Fruit fly (Drosophila melanogaster) whole organism, embryonic: ENCODE results near the gene RpS5b.

Experiments used
- ATbp ChIP-seq: fragments of 200-800 bp; sonication (Bioruptor generic); optimal IDR thresholded peaks from 2 replicates; lab custom pipeline; 2017; ENCODE audit warnings: missing biosample characterization, mild to moderate bottlenecking, missing genetic modification characterization, missing genetic modification reagents
- CG11247 ChIP-seq: fragments of 200-800 bp; sonication (Bioruptor generic); IDR thresholded peaks from 2 replicates; pipeline ENCODE4 v1.3.6; 2022; ENCODE audit warnings: missing biosample characterization, missing genetic modification characterization
- CG12071 ChIP-seq: fragments of 200-800 bp; sonication (Bioruptor generic); optimal IDR thresholded peaks from 3 replicates; lab custom pipeline; 2018; ENCODE audit warnings: missing biosample characterization, mild to moderate bottlenecking, missing genetic modification characterization
- CG13287 ChIP-seq: fragments of 200-800 bp; sonication (Bioruptor generic); IDR thresholded peaks from 2 replicates; pipeline ENCODE4 v1.3.6; 2022; ENCODE audit warnings: missing biosample characterization, missing genetic modification characterization; ENCODE audit not compliant: partially characterized antibody
- CG15011 ChIP-seq: fragments of 200-800 bp; sonication (Bioruptor generic); optimal IDR thresholded peaks from 3 replicates; lab custom pipeline; 2018; ENCODE audit warnings: missing biosample characterization, mild to moderate bottlenecking, missing genetic modification characterization
- CG15514 ChIP-seq: fragments of 200-800 bp; sonication (Bioruptor generic); optimal IDR thresholded peaks from 3 replicates; lab custom pipeline; 2017; ENCODE audit warnings: missing biosample characterization, missing genetic modification characterization, mild to moderate bottlenecking, moderate library complexity, missing genetic modification reagents
- CG1602 ChIP-seq: fragments of 200-800 bp; sonication (Bioruptor generic); optimal IDR thresholded peaks from 3 replicates; lab custom pipeline; 2016; ENCODE audit warnings: missing biosample characterization, missing genetic modification characterization
- CG1603 ChIP-seq: fragments of 200-800 bp; sonication (Bioruptor generic); optimal IDR thresholded peaks from 2 replicates; lab custom pipeline; 2019; ENCODE audit warnings: missing biosample characterization, mild to moderate bottlenecking, missing genetic modification characterization, moderate library complexity
- CG16779 ChIP-seq: fragments of 200-800 bp; sonication (Bioruptor generic); IDR thresholded peaks from 2 replicates; pipeline ENCODE4 v1.3.6; 2022; ENCODE audit warnings: missing biosample characterization, missing genetic modification characterization
- CG17385 ChIP-seq: fragments of 200-800 bp; sonication (Bioruptor generic); optimal IDR thresholded peaks from 3 replicates; lab custom pipeline; 2018; ENCODE audit warnings: missing biosample characterization, mild to moderate bottlenecking, missing genetic modification characterization
- CG1792 ChIP-seq: fragments of 200-800 bp; sonication (Bioruptor generic); optimal IDR thresholded peaks from 2 replicates; lab custom pipeline; 2016; ENCODE audit warnings: missing biosample characterization, missing genetic modification characterization
- CG30020 ChIP-seq: fragments of 200-800 bp; optimal IDR thresholded peaks from 2 replicates; lab custom pipeline; 2019; ENCODE audit warnings: missing biosample characterization, mild to moderate bottlenecking, missing genetic modification characterization, moderate library complexity
- CG33213 ChIP-seq: fragments of 200-800 bp; sonication (Bioruptor generic); optimal IDR thresholded peaks from 3 replicates; lab custom pipeline; 2016; ENCODE audit warnings: missing biosample characterization, missing genetic modification characterization
- CG34422 ChIP-seq: fragments of 200-800 bp; sonication (Bioruptor generic); IDR thresholded peaks from 3 replicates; pipeline ENCODE4 v1.3.6; 2022; ENCODE audit warnings: missing biosample characterization, missing genetic modification characterization
- CG3726 ChIP-seq: fragments of 200-800 bp; sonication (Bioruptor generic); IDR thresholded peaks from 3 replicates; pipeline ENCODE4, ENCODE4 v1.3.6; 2022; ENCODE audit warnings: missing biosample characterization, missing genetic modification characterization
- CG4730 ChIP-seq: fragments of 200-800 bp; sonication (Bioruptor generic); IDR thresholded peaks from 2 replicates; pipeline ENCODE4 v1.3.6; 2022; ENCODE audit warnings: missing biosample characterization, missing genetic modification characterization
- CG6175 ChIP-seq: fragments of 200-800 bp; sonication (Bioruptor generic); IDR thresholded peaks from 3 replicates; pipeline ENCODE4 v1.3.6; 2022; ENCODE audit warnings: missing biosample characterization, missing genetic modification characterization
- CG6683 ChIP-seq: fragments of 200-800 bp; sonication (Bioruptor generic); optimal IDR thresholded peaks from 2 replicates; lab custom pipeline; 2017; ENCODE audit warnings: missing biosample characterization, mild to moderate bottlenecking, missing genetic modification characterization, missing genetic modification reagents
- Elba2 ChIP-seq: fragments of 200-800 bp; sonication (Bioruptor generic); optimal IDR thresholded peaks from 3 replicates; lab custom pipeline; 2016; ENCODE audit warnings: missing biosample characterization, missing genetic modification characterization
- HHEX ChIP-seq: fragments of 200-800 bp; sonication (Bioruptor generic); optimal IDR thresholded peaks from 3 replicates; lab custom pipeline; 2017; ENCODE audit warnings: missing biosample characterization, mild to moderate bottlenecking, missing genetic modification characterization, missing genetic modification reagents
- HLH4C ChIP-seq: fragments of 200-800 bp; sonication (Bioruptor generic); IDR thresholded peaks from 3 replicates; pipeline ENCODE4 v1.3.6; 2022; ENCODE audit warnings: missing biosample characterization, missing genetic modification characterization; ENCODE audit not compliant: partially characterized antibody
- Lim3 ChIP-seq: fragments of 200-800 bp; sonication (Bioruptor generic); IDR thresholded peaks from 2 replicates; pipeline ENCODE4 v1.3.6; 2022; ENCODE audit warnings: missing biosample characterization, missing genetic modification characterization
- Max ChIP-seq: fragments of 200-800 bp; sonication (Bioruptor generic); optimal IDR thresholded peaks from 2 replicates; lab custom pipeline; 2016; ENCODE audit warnings: missing biosample characterization, mild to moderate bottlenecking, missing genetic modification characterization
- Mes4 ChIP-seq: fragments of 200-800 bp; sonication (Bioruptor generic); optimal IDR thresholded peaks from 2 replicates; lab custom pipeline; 2016; ENCODE audit warnings: missing biosample characterization, missing genetic modification characterization
- Pdp1 ChIP-seq, 2 experiments: fragments of 200-800 bp; sonication (Bioruptor generic); optimal IDR thresholded peaks; 3 replicates each; lab custom pipeline; 2016; ENCODE audit warnings: missing biosample characterization in 2 of 2, missing genetic modification characterization in 2 of 2, mild to moderate bottlenecking in 1 of 2, moderate library complexity in 1 of 2
- Sry-δ ChIP-seq: fragments of 200-800 bp; sonication (Bioruptor generic); optimal IDR thresholded peaks from 2 replicates; lab custom pipeline; 2016; ENCODE audit warnings: missing biosample characterization, missing genetic modification characterization
- Stat92E ChIP-seq, 3 experiments: fragments of >200 bp in 2 of 3; fragments of 200-800 bp in 1 of 3; sonication (Bioruptor generic) in 1 of 3; optimal IDR thresholded peaks; 2 replicates each; lab custom pipeline; 2017 to 2019; ENCODE audit warnings: missing biosample characterization in 3 of 3, missing genetic modification characterization in 3 of 3, mild to moderate bottlenecking in 1 of 3, moderate library complexity in 1 of 3
- Trl ChIP-seq, 3 experiments: fragments of >200 bp in 2 of 3; fragments of 200-800 bp in 1 of 3; sonication (Bioruptor generic) in 1 of 3; optimal IDR thresholded peaks; 2 replicates in 1 of 3; 3 replicates in 2 of 3; lab custom pipeline; 2016 to 2017; ENCODE audit warnings: missing biosample characterization in 1 of 3, missing genetic modification characterization in 1 of 3
- ara ChIP-seq: fragments of 200-800 bp; sonication (Bioruptor generic); IDR thresholded peaks from 2 replicates; pipeline ENCODE4 v1.3.6; 2022; ENCODE audit warnings: missing biosample characterization, missing genetic modification characterization
- ash1 ChIP-seq: fragments of 200-800 bp; sonication (Bioruptor generic); optimal IDR thresholded peaks from 2 replicates; lab custom pipeline; 2018; ENCODE audit warnings: missing biosample characterization, mild to moderate bottlenecking, missing genetic modification characterization
- bbx ChIP-seq: fragments of 200-800 bp; sonication (Bioruptor generic); IDR thresholded peaks from 2 replicates; pipeline ENCODE4 v1.3.6; 2022; ENCODE audit warnings: missing biosample characterization, missing genetic modification characterization; ENCODE audit not compliant: partially characterized antibody
- btn ChIP-seq: fragments of 200-800 bp; sonication (Bioruptor generic); optimal IDR thresholded peaks from 2 replicates; lab custom pipeline; 2016; ENCODE audit warnings: missing biosample characterization, missing genetic modification characterization
- chinmo ChIP-seq: fragments of 200-800 bp; sonication (Bioruptor generic); IDR thresholded peaks from 4 replicates; pipeline ENCODE4 v1.3.6; 2022; ENCODE audit warnings: missing biosample characterization, missing genetic modification characterization; ENCODE audit not compliant: partially characterized antibody
- chn ChIP-seq: fragments of 200-800 bp; sonication (Bioruptor generic); optimal IDR thresholded peaks from 2 replicates; lab custom pipeline; 2016; ENCODE audit warnings: missing biosample characterization, missing genetic modification characterization
- corto ChIP-seq: fragments of 200-800 bp; sonication (Bioruptor generic); optimal IDR thresholded peaks from 2 replicates; lab custom pipeline; 2016; ENCODE audit warnings: missing biosample characterization, mild to moderate bottlenecking, missing genetic modification characterization, moderate library complexity
- crc ChIP-seq: fragments of 200-800 bp; sonication (Bioruptor generic); optimal IDR thresholded peaks from 2 replicates; lab custom pipeline; 2016; ENCODE audit warnings: missing biosample characterization, missing genetic modification characterization
- danr ChIP-seq: fragments of 200-800 bp; sonication (Bioruptor generic); IDR thresholded peaks from 2 replicates; pipeline ENCODE4 v1.3.6; 2022; ENCODE audit warnings: missing biosample characterization, missing genetic modification characterization
- dysf ChIP-seq: fragments of 200-800 bp; sonication (Bioruptor generic); IDR thresholded peaks from 3 replicates; pipeline ENCODE4 v1.3.6; 2022; ENCODE audit warnings: missing biosample characterization, missing genetic modification characterization
- fd64A ChIP-seq: fragments of 200-800 bp; sonication (Bioruptor generic); optimal IDR thresholded peaks from 3 replicates; lab custom pipeline; 2018; ENCODE audit warnings: missing biosample characterization, mild to moderate bottlenecking, missing genetic modification characterization
- hbn ChIP-seq: fragments of 200-800 bp; sonication (Bioruptor generic); IDR thresholded peaks from 2 replicates; pipeline ENCODE4 v1.3.6; 2022; ENCODE audit warnings: missing biosample characterization, missing genetic modification characterization; ENCODE audit not compliant: partially characterized antibody
- jumu ChIP-seq: fragments of 200-800 bp; sonication (Bioruptor generic); optimal IDR thresholded peaks from 3 replicates; lab custom pipeline; 2016; ENCODE audit warnings: missing biosample characterization, missing genetic modification characterization
- nom ChIP-seq: fragments of 200-800 bp; sonication (Bioruptor generic); optimal IDR thresholded peaks from 2 replicates; lab custom pipeline; 2017; ENCODE audit warnings: missing biosample characterization, missing genetic modification characterization, mild to moderate bottlenecking, moderate library complexity, missing genetic modification reagents
- oc ChIP-seq: fragments of 200-800 bp; sonication (Bioruptor generic); optimal IDR thresholded peaks from 2 replicates; lab custom pipeline; 2018; ENCODE audit warnings: missing biosample characterization, mild to moderate bottlenecking, missing genetic modification characterization, moderate library complexity
- pan ChIP-seq, 4 experiments: fragments of >200 bp in 3 of 4; fragments of 200-800 bp in 1 of 4; sonication (Bioruptor generic) in 1 of 4; optimal IDR thresholded peaks in 3 of 4; IDR thresholded peaks in 1 of 4; 2 replicates each; pipeline versions ENCODE4 v1.3.6 to Lab custom; 2017 to 2022; ENCODE audit warnings: missing biosample characterization in 2 of 4, missing genetic modification characterization in 2 of 4, mixed read lengths in 1 of 4
- ro ChIP-seq: fragments of 200-800 bp; sonication (Bioruptor generic); IDR thresholded peaks from 2 replicates; pipeline ENCODE4 v1.3.6; 2022; ENCODE audit warnings: missing biosample characterization, missing genetic modification characterization
- schlank ChIP-seq: fragments of 200-800 bp; sonication (Bioruptor generic); optimal IDR thresholded peaks from 2 replicates; lab custom pipeline; 2018; ENCODE audit warnings: missing biosample characterization, mild to moderate bottlenecking, missing genetic modification characterization
- sob ChIP-seq: fragments of 200-800 bp; sonication (Bioruptor generic); IDR thresholded peaks from 2 replicates; pipeline ENCODE4 v1.3.6; 2022; ENCODE audit warnings: missing biosample characterization, missing genetic modification characterization
- tap ChIP-seq: fragments of 200-800 bp; optimal IDR thresholded peaks from 3 replicates; lab custom pipeline; 2019; ENCODE audit warnings: missing biosample characterization, mild to moderate bottlenecking, missing genetic modification characterization, moderate library complexity

RpS5b gene

DNA sequence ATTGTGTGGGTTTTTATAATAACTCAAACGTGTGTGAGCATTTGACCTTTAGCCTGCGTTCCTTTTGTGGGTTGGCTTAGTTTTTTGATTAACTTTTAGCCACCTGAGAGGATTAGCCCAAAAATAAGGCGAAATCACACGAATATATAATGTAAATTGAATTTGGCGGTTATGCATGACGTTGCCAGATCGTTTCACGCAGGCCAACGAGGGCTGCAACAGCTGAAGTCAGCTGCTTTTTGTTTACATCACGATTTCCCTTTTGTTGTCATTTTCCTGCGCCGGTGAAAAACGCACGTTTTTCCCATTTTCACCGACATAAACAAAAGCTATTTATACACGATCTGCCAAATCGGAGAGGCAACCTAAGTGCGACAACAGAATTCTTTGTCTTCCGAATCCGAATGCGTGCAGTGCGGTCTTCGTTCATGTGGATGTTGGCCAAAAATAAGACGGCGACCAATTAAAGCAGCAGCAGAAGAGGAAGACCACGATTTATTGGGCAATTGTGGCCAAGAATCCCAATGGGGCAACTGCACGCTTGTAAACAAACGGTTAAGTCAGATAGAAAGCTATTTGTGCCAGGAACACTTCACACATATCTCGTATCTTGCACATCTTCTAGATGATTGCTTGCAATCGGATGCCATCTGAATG, 22.0 kb downstream of the RpS5b start, which contains the start of gene CG3631:
Gene CG3631, plus strand, starts transcription at position 251 of the 657 bp plus-strand sequence.
- no peak for TF ChIP-seq Stat92E (GFP tag; optimal IDR thresholded peaks at IDR 0.05; lab: Kevin White, UChicago)
- TF ChIP-seq jumu (GFP tag; lab: Kevin White, UChicago), result no peak
- TF ChIP-seq bbx (GFP tag; lab: Robert Waterston, UW), result 0 out of 2 replicates have a peak, but pooled peaks have one; percentile 17
- no peak for TF ChIP-seq crc (GFP tag; lab: Kevin White, UChicago)
- no peak for TF ChIP-seq CG12071 (GFP tag; lab: Kevin White, UChicago)
- no peak for TF ChIP-seq chn (GFP tag; lab: Kevin White, UChicago)
- peak; percentile 87; the same call in 2 of the 3 replicates for TF ChIP-seq CG34422 (GFP tag; lab: Robert Waterston, UW)
- TF ChIP-seq schlank (tag; lab: Kevin White, UChicago), result no peak
- no peak for TF ChIP-seq CG1602
- no peak for TF ChIP-seq ATbp (GFP tag; lab: Kevin White, UChicago)
- no peak for TF ChIP-seq pan (optimal IDR thresholded peaks at IDR 0.05; lab: Kevin White, UChicago)
- no peak for TF ChIP-seq pan (GFP tag; optimal IDR thresholded peaks at IDR 0.05 in 1 of 2, IDR thresholded peaks at IDR 0.05 in 1 of 2)
- TF ChIP-seq Pdp1 (GFP tag; optimal IDR thresholded peaks at IDR 0.05; lab: Kevin White, UChicago), result peak in 1 of 2 experiments; percentile 81
- peak; percentile 50 for TF ChIP-seq CG1603
- peak; percentile 43; the same call in 1 of the 3 replicates for TF ChIP-seq HLH4C (GFP tag; lab: Robert Waterston, UW)
- no peak for TF ChIP-seq sob
- no peak for TF ChIP-seq tap (tag; lab: Kevin White, UChicago)
- peak; percentile 34 for TF ChIP-seq hbn (GFP tag; lab: Robert Waterston, UW)
- no peak for TF ChIP-seq CG16779 (GFP tag; lab: Robert Waterston, UW)
- peak; percentile 38 for TF ChIP-seq Elba2
- peak; percentile 7 for TF ChIP-seq Sry-δ
- TF ChIP-seq fd64A (GFP tag; lab: Kevin White, UChicago), result no peak
- TF ChIP-seq CG3726 (GFP tag; lab: Robert Waterston, UW), result no peak
- no peak for TF ChIP-seq CG6175 (GFP tag; lab: Robert Waterston, UW)
- TF ChIP-seq corto (GFP tag; lab: Kevin White, UChicago), result no peak
- TF ChIP-seq btn, result no peak
- no peak for TF ChIP-seq CG30020
- no peak for TF ChIP-seq CG1792
- no peak for TF ChIP-seq oc (tag; lab: Kevin White, UChicago)
- TF ChIP-seq nom, result no peak
- TF ChIP-seq CG13287 (GFP tag; lab: Robert Waterston, UW), result peak; percentile 56
- peak; percentile 81 for TF ChIP-seq CG17385
- TF ChIP-seq Max (GFP tag; lab: Kevin White, UChicago), result peak; percentile 53
- no peak for TF ChIP-seq Mes4
- TF ChIP-seq CG33213, result no peak
- no peak for TF ChIP-seq CG15011 (GFP tag; lab: Kevin White, UChicago)
- no peak for TF ChIP-seq danr (GFP tag; lab: Robert Waterston, UW)
- TF ChIP-seq HHEX (GFP tag; lab: Kevin White, UChicago), result no peak
- TF ChIP-seq Trl (optimal IDR thresholded peaks at IDR 0.05; lab: Kevin White, UChicago), result no peak
- TF ChIP-seq Trl (GFP tag; optimal IDR thresholded peaks at IDR 0.05; lab: Kevin White, UChicago), result no peak
- no peak for TF ChIP-seq ara (GFP tag; lab: Robert Waterston, UW)
- TF ChIP-seq ash1 (GFP tag; lab: Kevin White, UChicago), result no peak
- no peak for TF ChIP-seq CG6683 (GFP tag; lab: Kevin White, UChicago)
- TF ChIP-seq ro (GFP tag; lab: Robert Waterston, UW), result no peak
- TF ChIP-seq CG4730 (GFP tag; lab: Robert Waterston, UW), result no peak
- no peak for TF ChIP-seq CG11247
- TF ChIP-seq dysf, result no peak
- no peak for TF ChIP-seq chinmo
- TF ChIP-seq Lim3 (GFP tag; lab: Robert Waterston, UW), result no peak
- peak; percentile 26 for TF ChIP-seq CG15514 (GFP tag; lab: Kevin White, UChicago)
